Fruit fly (Drosophila melanogaster) whole organism, embryonic: Measurements from ENCODE around the gene Cyp40.
A peak's percentile ranks its signal among the peaks of the same experiment; 100 is the strongest.

Experiments used
- Adf1 ChIP-seq: fragments of 200-800 bp; sonication (Bioruptor generic); IDR thresholded peaks from 2 replicates; pipeline ENCODE4 v1.3.6; 2022; ENCODE audit warnings: missing biosample characterization, missing genetic modification characterization
- Asciz ChIP-seq: fragments of 200-800 bp; sonication (Bioruptor generic); optimal IDR thresholded peaks from 2 replicates; lab custom pipeline; 2017; ENCODE audit warnings: missing biosample characterization, mild to moderate bottlenecking, missing genetic modification characterization, missing genetic modification reagents
- CG11085 ChIP-seq: fragments of 200-800 bp; sonication (Bioruptor generic); IDR thresholded peaks from 2 replicates; pipeline ENCODE4 v1.3.6; 2022; ENCODE audit warnings: missing biosample characterization, missing genetic modification characterization
- CG12104 ChIP-seq: fragments of 200-800 bp; sonication (Bioruptor generic); optimal IDR thresholded peaks from 3 replicates; lab custom pipeline; 2016; ENCODE audit warnings: missing biosample characterization, missing genetic modification characterization
- CG12155 ChIP-seq: fragments of 200-800 bp; sonication (Bioruptor generic); optimal IDR thresholded peaks from 3 replicates; lab custom pipeline; 2016; ENCODE audit warnings: missing biosample characterization, missing genetic modification characterization
- CG13287 ChIP-seq: fragments of 200-800 bp; sonication (Bioruptor generic); IDR thresholded peaks from 2 replicates; pipeline ENCODE4 v1.3.6; 2022; ENCODE audit warnings: missing biosample characterization, missing genetic modification characterization; ENCODE audit not compliant: partially characterized antibody
- CG14014 ChIP-seq: fragments of 200-800 bp; sonication (Bioruptor generic); IDR thresholded peaks from 2 replicates; pipeline ENCODE4 v1.3.6; 2022; ENCODE audit warnings: missing biosample characterization, missing genetic modification characterization
- CG1602 ChIP-seq: fragments of 200-800 bp; sonication (Bioruptor generic); optimal IDR thresholded peaks from 3 replicates; lab custom pipeline; 2016; ENCODE audit warnings: missing biosample characterization, missing genetic modification characterization
- CG16863 ChIP-seq: fragments of 200-800 bp; sonication (Bioruptor generic); optimal IDR thresholded peaks from 3 replicates; lab custom pipeline; 2016; ENCODE audit warnings: missing biosample characterization, missing genetic modification characterization
- CG17829 ChIP-seq: fragments of 200-800 bp; optimal IDR thresholded peaks from 2 replicates; lab custom pipeline; 2019; ENCODE audit warnings: missing biosample characterization, mild to moderate bottlenecking, missing genetic modification characterization, moderate library complexity
- CG18476 ChIP-seq: fragments of 200-800 bp; sonication (Bioruptor generic); optimal IDR thresholded peaks from 2 replicates; lab custom pipeline; 2016; ENCODE audit warnings: missing biosample characterization, mild to moderate bottlenecking, missing genetic modification characterization
- CG18599 ChIP-seq: fragments of 200-800 bp; sonication (Bioruptor generic); optimal IDR thresholded peaks from 3 replicates; lab custom pipeline; 2017; ENCODE audit warnings: missing biosample characterization, missing genetic modification characterization, mild to moderate bottlenecking, moderate library complexity, missing genetic modification reagents
- CG18764 ChIP-seq: fragments of 200-800 bp; sonication (Bioruptor generic); optimal IDR thresholded peaks from 3 replicates; lab custom pipeline; 2016; ENCODE audit warnings: missing biosample characterization, missing genetic modification characterization
- CG31388 ChIP-seq: fragments of 200-800 bp; sonication (Bioruptor generic); optimal IDR thresholded peaks from 2 replicates; lab custom pipeline; 2016; ENCODE audit warnings: missing biosample characterization, missing genetic modification characterization
- CG34422 ChIP-seq: fragments of 200-800 bp; sonication (Bioruptor generic); IDR thresholded peaks from 3 replicates; pipeline ENCODE4 v1.3.6; 2022; ENCODE audit warnings: missing biosample characterization, missing genetic modification characterization
- CG3847 ChIP-seq: fragments of 200-800 bp; sonication (Bioruptor generic); IDR thresholded peaks from 2 replicates; pipeline ENCODE4 v1.3.6; 2022; ENCODE audit warnings: missing biosample characterization, missing genetic modification characterization
- CG42726 ChIP-seq: fragments of 200-800 bp; sonication (Bioruptor generic); IDR thresholded peaks from 2 replicates; pipeline ENCODE4 v1.3.6; 2022; ENCODE audit warnings: missing biosample characterization, missing genetic modification characterization; ENCODE audit not compliant: partially characterized antibody
- CG4820 ChIP-seq: fragments of 200-800 bp; sonication (Bioruptor generic); optimal IDR thresholded peaks from 3 replicates; lab custom pipeline; 2016; ENCODE audit warnings: missing biosample characterization, missing genetic modification characterization
- CTCF ChIP-seq: fragments of 200-800 bp; sonication (Bioruptor generic); optimal IDR thresholded peaks from 2 replicates; lab custom pipeline; 2017; ENCODE audit warnings: missing biosample characterization, mild to moderate bottlenecking, missing genetic modification characterization, moderate library complexity
- Chrac-16 ChIP-seq: fragments of 200-800 bp; sonication (Bioruptor generic); optimal IDR thresholded peaks from 3 replicates; lab custom pipeline; 2016; ENCODE audit warnings: missing biosample characterization, missing genetic modification characterization
- CkIIα-i1 ChIP-seq: fragments of 200-800 bp; sonication (Bioruptor generic); IDR thresholded peaks from 2 replicates; pipeline ENCODE4 v1.3.6; 2022; ENCODE audit warnings: missing biosample characterization, missing genetic modification characterization
- Dbx ChIP-seq: fragments of 200-800 bp; sonication (Bioruptor generic); IDR thresholded peaks from 3 replicates; pipeline ENCODE4 v1.3.6; 2022; ENCODE audit warnings: missing biosample characterization, missing genetic modification characterization
- Dek ChIP-seq: fragments of 200-800 bp; sonication (Bioruptor generic); optimal IDR thresholded peaks from 3 replicates; lab custom pipeline; 2019; ENCODE audit warnings: missing biosample characterization, mild to moderate bottlenecking, missing genetic modification characterization, moderate library complexity
- ERR ChIP-seq: fragments of 200-800 bp; sonication (Bioruptor generic); optimal IDR thresholded peaks from 2 replicates; lab custom pipeline; 2016; ENCODE audit warnings: missing biosample characterization, missing genetic modification characterization
- Eip74EF ChIP-seq, 2 experiments: fragments of 200-800 bp in 1 of 2; fragments of >200 bp in 1 of 2; sonication (Bioruptor generic) in 1 of 2; optimal IDR thresholded peaks; 2 replicates each; lab custom pipeline; 2017 to 2019; ENCODE audit warnings: missing biosample characterization in 2 of 2, missing genetic modification characterization in 2 of 2, mild to moderate bottlenecking in 1 of 2, moderate library complexity in 1 of 2
- Ets65A ChIP-seq: fragments of 200-800 bp; sonication (Bioruptor generic); peaks from one replicate; lab custom pipeline; 2016; ENCODE audit warnings: missing biosample characterization, missing genetic modification characterization
- Ets97D ChIP-seq: fragments of 200-800 bp; sonication (Bioruptor generic); optimal IDR thresholded peaks from 3 replicates; lab custom pipeline; 2016; ENCODE audit warnings: missing biosample characterization, missing genetic modification characterization
- Fer3 ChIP-seq: fragments of 200-800 bp; sonication (Bioruptor generic); optimal IDR thresholded peaks from 2 replicates; lab custom pipeline; 2018; ENCODE audit warnings: missing biosample characterization, mild to moderate bottlenecking, missing genetic modification characterization, moderate library complexity
- Hmr ChIP-seq: fragments of 200-800 bp; sonication (Bioruptor generic); optimal IDR thresholded peaks from 3 replicates; lab custom pipeline; 2017; ENCODE audit warnings: mild to moderate bottlenecking, missing biosample characterization, missing genetic modification reagents, missing genetic modification characterization
- Med ChIP-seq: fragments of 200-800 bp; sonication (Bioruptor generic); peaks from one replicate; lab custom pipeline; 2016; ENCODE audit warnings: missing biosample characterization, missing genetic modification characterization, mild to moderate bottlenecking, inconsistent platforms, moderate library complexity
- Neu2 ChIP-seq: fragments of 200-800 bp; sonication (Bioruptor generic); optimal IDR thresholded peaks from 3 replicates; lab custom pipeline; 2016; ENCODE audit warnings: missing biosample characterization, missing genetic modification characterization, borderline replicate concordance
- Opbp ChIP-seq: fragments of 200-800 bp; sonication (Bioruptor generic); IDR thresholded peaks from 3 replicates; pipeline ENCODE4 v1.3.6; 2022; ENCODE audit warnings: missing biosample characterization, missing genetic modification characterization; ENCODE audit not compliant: partially characterized antibody
- Six4 ChIP-seq: fragments of 200-800 bp; sonication (Bioruptor generic); optimal IDR thresholded peaks from 2 replicates; lab custom pipeline; 2016; ENCODE audit warnings: missing biosample characterization, missing genetic modification characterization
- Sox100B ChIP-seq: fragments of 200-800 bp; sonication (Bioruptor generic); optimal IDR thresholded peaks from 3 replicates; lab custom pipeline; 2018; ENCODE audit warnings: missing biosample characterization, mild to moderate bottlenecking, missing genetic modification characterization
- Sox102F ChIP-seq: fragments of 200-800 bp; sonication (Bioruptor generic); optimal IDR thresholded peaks from 2 replicates; lab custom pipeline; 2018; ENCODE audit warnings: missing biosample characterization, mild to moderate bottlenecking, missing genetic modification characterization, moderate library complexity
- caup ChIP-seq: fragments of 200-800 bp; sonication (Bioruptor generic); optimal IDR thresholded peaks from 3 replicates; lab custom pipeline; 2017; ENCODE audit warnings: missing biosample characterization, mild to moderate bottlenecking, missing genetic modification characterization, moderate library complexity; ENCODE audit not compliant: severe bottlenecking
- dysf ChIP-seq: fragments of 200-800 bp; sonication (Bioruptor generic); IDR thresholded peaks from 3 replicates; pipeline ENCODE4 v1.3.6; 2022; ENCODE audit warnings: missing biosample characterization, missing genetic modification characterization
- fu2 ChIP-seq: fragments of 200-800 bp; sonication (Bioruptor generic); optimal IDR thresholded peaks from 2 replicates; lab custom pipeline; 2016; ENCODE audit warnings: missing biosample characterization, missing genetic modification characterization
- gfzf ChIP-seq: fragments of 200-800 bp; sonication (Bioruptor generic); optimal IDR thresholded peaks from 2 replicates; lab custom pipeline; 2016; ENCODE audit warnings: missing biosample characterization, mild to moderate bottlenecking, missing genetic modification characterization, moderate library complexity
- grn ChIP-seq: fragments of 200-800 bp; sonication (Bioruptor generic); optimal IDR thresholded peaks from 3 replicates; lab custom pipeline; 2017; ENCODE audit warnings: missing biosample characterization, missing genetic modification characterization
- lmd ChIP-seq: fragments of 200-800 bp; sonication (Bioruptor generic); IDR thresholded peaks from 2 replicates; pipeline ENCODE4 v1.3.6; 2022; ENCODE audit warnings: missing biosample characterization, missing genetic modification characterization
- maf-S ChIP-seq: fragments of 200-800 bp; sonication (Bioruptor generic); optimal IDR thresholded peaks from 2 replicates; lab custom pipeline; 2016; ENCODE audit warnings: missing biosample characterization, missing genetic modification characterization
- mam ChIP-seq: fragments of 200-800 bp; sonication (Bioruptor generic); optimal IDR thresholded peaks from 3 replicates; lab custom pipeline; 2016; ENCODE audit warnings: missing biosample characterization, missing genetic modification characterization
- nmo ChIP-seq: fragments of 200-800 bp; sonication (Bioruptor generic); optimal IDR thresholded peaks from 2 replicates; lab custom pipeline; 2018; ENCODE audit warnings: missing biosample characterization, mild to moderate bottlenecking, missing genetic modification characterization, moderate library complexity
- sens ChIP-seq: fragments of 200-800 bp; sonication (Bioruptor generic); peaks from one replicate; lab custom pipeline; 2016; ENCODE audit warnings: missing biosample characterization, missing genetic modification characterization
- sim ChIP-seq: fragments of 200-800 bp; sonication (Bioruptor generic); IDR thresholded peaks from 2 replicates; pipeline ENCODE4 v1.3.6; 2022; ENCODE audit warnings: missing biosample characterization, missing genetic modification characterization
- sob ChIP-seq: fragments of 200-800 bp; sonication (Bioruptor generic); IDR thresholded peaks from 2 replicates; pipeline ENCODE4 v1.3.6; 2022; ENCODE audit warnings: missing biosample characterization, missing genetic modification characterization
- toy ChIP-seq: fragments of 200-800 bp; sonication (Bioruptor generic); IDR thresholded peaks from 2 replicates; pipeline ENCODE4 v1.3.6; 2022; ENCODE audit warnings: missing biosample characterization, missing genetic modification characterization

Cyp40 gene

DNA sequence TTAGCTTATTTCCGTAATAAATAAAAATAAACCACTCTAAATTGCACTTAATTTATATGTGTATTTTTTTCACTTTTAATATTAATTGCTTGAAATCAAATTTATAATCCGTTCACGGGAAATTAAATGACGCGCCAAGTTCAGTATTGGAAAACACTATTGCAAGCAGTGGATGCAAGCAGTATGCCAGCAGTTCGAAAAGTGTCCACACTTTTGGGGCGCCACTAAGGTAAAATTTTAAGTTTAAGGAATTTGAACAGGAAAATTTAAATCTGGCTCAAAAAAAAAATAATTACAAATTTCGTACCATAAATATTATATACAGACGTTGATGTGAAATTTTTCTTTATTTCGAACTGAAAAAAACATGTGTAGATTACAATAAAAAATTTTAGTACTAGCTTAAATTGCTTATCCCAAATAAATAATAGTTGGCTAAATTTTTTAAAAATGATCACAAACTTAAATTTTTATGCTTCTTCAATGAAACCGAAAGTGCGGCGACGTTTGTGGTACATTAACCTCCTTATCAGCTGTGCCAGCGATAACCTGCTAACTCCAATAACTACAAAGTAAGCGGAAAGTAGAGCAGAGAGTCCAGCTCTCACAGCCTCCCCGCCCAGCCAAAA, 14.4 kb upstream of the Cyp40 start (continued):
- peak; percentile 76 for TF ChIP-seq Med
- TF ChIP-seq nmo (GFP tag; lab: Kevin White, UChicago): peak; percentile 14
- TF ChIP-seq maf-S: peak; percentile 35
- TF ChIP-seq Ets97D (GFP tag; lab: Kevin White, UChicago): peak; percentile 15
- TF ChIP-seq Opbp: peak; percentile 48; the same call in 1 of the 3 replicates
- no peak for TF ChIP-seq Eip74EF (GFP tag; optimal IDR thresholded peaks at IDR 0.05; lab: Kevin White, UChicago)
- no peak for TF ChIP-seq CG12155
- 0 out of 3 replicates have a peak, but pooled peaks have one; percentile 43 for TF ChIP-seq dysf
- TF ChIP-seq gfzf (GFP tag; lab: Kevin White, UChicago): peak; percentile 11
- TF ChIP-seq CG42726: peak; percentile 76
- no peak for TF ChIP-seq toy (GFP tag; lab: Robert Waterston, UW)
- TF ChIP-seq Dbx (GFP tag; lab: Robert Waterston, UW): peak; percentile 69; the same call in 2 of the 3 replicates
- TF ChIP-seq CG31388: peak; percentile 42
- no peak for TF ChIP-seq Six4 (GFP tag; lab: Kevin White, UChicago)
- peak; percentile 57; the same call in 1 of the 2 replicates for TF ChIP-seq lmd (GFP tag; lab: Robert Waterston, UW)
- peak; percentile 58 for TF ChIP-seq sens (GFP tag; lab: Kevin White, UChicago)
- TF ChIP-seq CG18599 (GFP tag; lab: Kevin White, UChicago): no peak
- TF ChIP-seq Sox100B (GFP tag; lab: Kevin White, UChicago): no peak
- no peak for TF ChIP-seq CkIIα-i1 (GFP tag; lab: Robert Waterston, UW)
- TF ChIP-seq CG1602 (GFP tag; lab: Kevin White, UChicago): peak; percentile 17
- no peak for TF ChIP-seq Neu2 (GFP tag; lab: Kevin White, UChicago)
- no peak for TF ChIP-seq fu2 (GFP tag; lab: Kevin White, UChicago)
- TF ChIP-seq Chrac-16 (GFP tag; lab: Kevin White, UChicago): peak; percentile 16
- peak; percentile 97 for TF ChIP-seq CTCF (GFP tag; lab: Kevin White, UChicago)
- no peak for TF ChIP-seq CG12104 (GFP tag; lab: Kevin White, UChicago)
- TF ChIP-seq CG18476 (GFP tag; lab: Kevin White, UChicago): peak; percentile 37
- TF ChIP-seq sob (GFP tag; lab: Robert Waterston, UW): peak; percentile 79
- peak; percentile 49 for TF ChIP-seq mam (GFP tag; lab: Kevin White, UChicago)
- TF ChIP-seq, all 482 proteins: peak for 108

DNA sequence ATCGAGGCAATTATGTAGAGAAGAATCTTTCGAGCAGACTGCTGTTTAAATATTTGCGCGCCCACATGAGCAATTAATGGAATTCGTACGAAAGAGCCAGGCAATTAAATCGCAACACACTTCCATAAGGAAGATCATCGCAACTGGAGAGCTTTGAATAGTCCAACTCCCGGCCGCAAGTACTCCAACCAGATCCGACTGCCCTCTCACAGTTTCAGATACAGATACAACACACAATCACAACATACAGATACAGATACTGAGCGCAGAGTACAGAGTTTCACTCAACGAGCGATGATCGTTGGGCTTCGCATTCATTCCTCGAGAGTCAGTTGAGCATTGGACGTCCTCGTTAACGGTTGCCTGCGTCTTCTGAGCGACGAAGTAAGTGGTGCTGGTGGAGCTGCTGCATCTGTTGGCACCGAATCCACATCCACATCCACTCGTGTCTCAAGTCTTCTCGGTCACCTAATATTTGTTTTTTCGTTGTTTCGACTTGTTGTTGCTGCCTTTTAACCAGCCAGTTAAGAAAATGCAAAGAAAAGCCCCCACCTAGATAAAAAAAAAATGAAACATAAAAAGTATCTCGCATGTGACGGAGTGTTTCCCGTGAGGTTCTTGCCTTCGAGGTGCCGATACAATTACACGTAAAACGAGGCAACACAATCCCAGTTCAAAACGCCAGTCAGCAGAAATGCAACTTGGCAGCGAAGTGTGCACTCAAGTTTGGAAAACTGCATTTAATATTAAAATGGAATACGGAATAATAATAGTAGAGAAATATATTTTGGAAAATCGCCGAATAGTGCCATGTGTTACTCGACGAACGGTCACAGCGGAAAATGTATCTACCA, 13.7 kb upstream of the Cyp40 start, which contains the start of gene LanB2:
LanB2 (plus strand) TSS at position 326 of the 854 bp plus-strand sequence.
- TF ChIP-seq Ets65A: no peak
- TF ChIP-seq CG4820: no peak
- no peak for TF ChIP-seq Asciz (GFP tag; lab: Kevin White, UChicago)
- no peak for TF ChIP-seq CG18764
- peak; percentile 37 for TF ChIP-seq CG17829 (tag; lab: Kevin White, UChicago)
- no peak for TF ChIP-seq ERR (GFP tag; lab: Kevin White, UChicago)
- peak; percentile 39; the same call in 1 of the 2 replicates for TF ChIP-seq CG13287 (GFP tag; lab: Robert Waterston, UW)
- no peak for TF ChIP-seq Dek (tag; lab: Kevin White, UChicago)
- no peak for TF ChIP-seq Sox102F (GFP tag; lab: Kevin White, UChicago)
- no peak for TF ChIP-seq Six4 (GFP tag; lab: Kevin White, UChicago)
- peak; percentile 5 for TF ChIP-seq Fer3
- 0 out of 2 replicates have a peak, but pooled peaks have one; percentile 15 for TF ChIP-seq sim (GFP tag; lab: Robert Waterston, UW)
- TF ChIP-seq grn (GFP tag; lab: Kevin White, UChicago): no peak
- TF ChIP-seq CG34422 (GFP tag; lab: Robert Waterston, UW): no peak
- TF ChIP-seq Adf1 (GFP tag; lab: Robert Waterston, UW): no peak; the same call in 1 of the 2 replicates
- TF ChIP-seq caup (GFP tag; lab: Kevin White, UChicago): peak; percentile 28
- TF ChIP-seq CG3847 (GFP tag; lab: Robert Waterston, UW): no peak
- TF ChIP-seq CG11085 (GFP tag; lab: Robert Waterston, UW): no peak
- peak; percentile 39 for TF ChIP-seq Hmr (GFP tag; lab: Kevin White, UChicago)
- TF ChIP-seq Sox100B (GFP tag; lab: Kevin White, UChicago): no peak
- TF ChIP-seq CG16863: no peak
- TF ChIP-seq CG14014 (GFP tag; lab: Robert Waterston, UW): 0 out of 2 replicates have a peak, but pooled peaks have one; percentile 18
